Worm (Caenorhabditis elegans) whole organism, midembryonic: ENCODE data around the gene Y53C12A.3.

ENCODE experiments used
- T22C8.4 ChIP-seq: fragments of 200-800 bp; sonication (Bioruptor generic); IDR thresholded peaks from 2 replicates; pipeline ENCODE4 v1.3.6; 2022; ENCODE audit warnings: missing genetic modification characterization, missing compliant biosample characterization
- cog-1 ChIP-seq: sonication (generic microtip); optimal IDR thresholded peaks from 2 replicates; lab custom pipeline; 2016; ENCODE audit warnings: missing genetic modification characterization, missing compliant biosample characterization
- flt-1 ChIP-seq: fragments of 200-800 bp; sonication (Bioruptor generic); IDR thresholded peaks from 2 replicates; pipeline ENCODE4 v1.3.6; 2022; ENCODE audit warnings: missing genetic modification characterization, missing compliant biosample characterization
- klf-2 ChIP-seq: fragments of 200-800 bp; sonication (Bioruptor generic); conservative IDR thresholded peaks from 2 replicates; pipeline ENCODE4 v1.3.6; 2022; ENCODE audit warnings: missing genetic modification reagents, missing genetic modification characterization, missing compliant biosample characterization
- med-1 ChIP-seq: sonication (generic microtip); optimal IDR thresholded peaks from 2 replicates; lab custom pipeline; 2017; ENCODE audit warnings: missing genetic modification characterization, mild to moderate bottlenecking, missing compliant biosample characterization, antibody characterized with exemption, missing genetic modification reagents; ENCODE audit not compliant: insufficient read depth
- ref-1 ChIP-seq: fragments of 200-800 bp; sonication (Bioruptor generic); conservative IDR thresholded peaks from 2 replicates; pipeline ENCODE4 v1.3.6; 2022; ENCODE audit warnings: missing genetic modification reagents, missing genetic modification characterization, missing compliant biosample characterization
- tab-1 ChIP-seq: fragments of 200-800 bp; sonication (Bioruptor generic); IDR thresholded peaks from 2 replicates; pipeline ENCODE4 v1.3.6; 2022; ENCODE audit warnings: missing genetic modification characterization, missing compliant biosample characterization
- ztf-23 ChIP-seq: fragments of 200-800 bp; sonication (Bioruptor generic); IDR thresholded peaks from 2 replicates; pipeline ENCODE4 v1.3.6; 2022; ENCODE audit warnings: missing genetic modification reagents, missing genetic modification characterization, missing compliant biosample characterization
- ztf-29 ChIP-seq: fragments of 200-800 bp; sonication (Bioruptor generic); IDR thresholded peaks from 2 replicates; pipeline ENCODE4 v1.3.6; 2022; ENCODE audit warnings: missing genetic modification reagents, missing genetic modification characterization, missing compliant biosample characterization

Gene Y53C12A.3

DNA sequence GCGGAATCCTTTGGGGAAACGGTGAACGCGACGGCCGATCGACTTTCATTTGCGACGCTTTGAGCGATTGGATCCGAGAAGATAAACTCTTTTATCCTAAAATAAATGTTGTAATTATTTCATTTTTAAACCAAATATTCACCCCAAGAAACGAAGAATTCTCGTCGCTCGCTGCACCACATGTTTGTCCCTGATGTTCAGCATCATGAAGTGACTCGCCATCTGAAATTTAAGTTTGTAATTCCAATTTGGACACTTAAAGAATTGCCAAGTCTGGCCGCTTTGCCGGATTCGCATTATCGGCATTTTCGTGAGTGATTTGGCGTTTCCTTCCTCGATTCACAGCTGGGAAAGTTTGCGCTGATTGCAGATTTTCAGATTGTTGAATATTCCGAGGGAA is 11.9 kb upstream of the Y53C12A.3 start, which contains the start of gene Y53C12A.6:
Gene Y53C12A.6, minus strand, starts transcription at position 101 of the 400 bp plus-strand sequence.
- TF ChIP-seq flt-1 (GFP tag; lab: Robert Waterston, UW) (no peak), ztf-23 (no peak), ztf-29 (GFP tag; lab: Robert Waterston, UW) (no peak), tab-1 (no peak), med-1 (GFP tag; lab: Kevin White, UChicago) (no peak), ref-1 (GFP tag; lab: Robert Waterston, UW) (no peak)

DNA sequence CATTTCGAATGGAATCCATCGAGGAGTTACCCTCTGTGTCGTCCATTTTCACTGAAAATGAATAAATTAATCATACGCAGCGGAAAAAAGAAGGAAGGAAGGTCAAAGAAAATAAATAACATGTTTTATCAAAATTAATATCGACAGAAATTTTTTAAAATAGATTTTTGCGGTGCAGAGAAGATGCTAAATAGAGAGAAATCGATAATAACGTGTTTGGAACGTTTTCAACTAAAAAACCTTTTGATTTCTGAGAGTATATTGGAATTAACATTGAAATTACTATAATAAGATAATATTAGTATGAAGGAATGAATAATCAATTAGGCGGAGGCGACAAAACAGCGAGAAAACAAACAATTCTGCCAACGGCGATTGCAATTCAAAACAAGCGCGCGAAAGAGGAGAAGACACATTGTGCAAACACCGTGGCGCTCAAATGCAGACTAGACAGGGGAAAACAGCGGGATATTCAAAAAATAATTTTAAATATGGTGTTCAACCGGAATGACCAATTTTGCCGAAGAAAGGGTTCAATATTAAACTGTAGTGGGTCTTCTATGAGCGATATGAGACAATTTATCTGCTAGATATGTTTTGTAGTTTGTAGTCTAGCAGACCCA is 10.5 kb upstream of the Y53C12A.3 start, which contains the start of gene wee-1.3:
Gene wee-1.3, minus strand, starts transcription at position 51 of the 623 bp plus-strand sequence.
- TF ChIP-seq ztf-23 (no peak), T22C8.4 (GFP tag; lab: Robert Waterston, UW) (0 out of 2 replicates have a peak, but pooled peaks have one; percentile 23), ref-1 (GFP tag; lab: Robert Waterston, UW) (no peak), tab-1 (no peak), ztf-29 (GFP tag; lab: Robert Waterston, UW) (no peak), cog-1 (tag; lab: Kevin White, UChicago) (peak; percentile 80), flt-1 (GFP tag; lab: Robert Waterston, UW) (0 out of 2 replicates have a peak, but pooled peaks have one; percentile 17), med-1 (GFP tag; lab: Kevin White, UChicago) (no peak), klf-2 (GFP tag; lab: Robert Waterston, UW) (no peak)

DNA sequence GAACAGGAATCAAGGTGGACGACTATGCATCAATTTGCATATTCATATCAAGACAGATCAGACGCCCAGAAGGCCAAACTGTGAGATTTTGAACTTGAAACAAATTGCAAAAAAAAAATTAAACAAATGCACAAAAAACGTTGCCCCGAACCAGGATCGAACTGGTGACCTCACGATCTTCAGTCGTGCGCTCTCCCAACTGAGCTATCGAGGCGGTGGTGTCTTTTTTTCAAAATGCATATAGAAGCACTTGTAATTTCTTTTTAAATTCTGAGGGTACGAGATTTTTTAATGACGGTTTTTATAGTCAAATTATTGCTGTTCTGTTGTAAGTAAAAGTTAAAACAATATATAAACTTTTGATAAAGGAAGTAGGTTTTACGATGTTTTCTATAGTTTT is 7.0 kb upstream of the Y53C12A.3 start:
- no peak for TF ChIP-seq ref-1 (GFP tag; lab: Robert Waterston, UW)
- peak; percentile 34; the same call in 1 of the 2 replicates for TF ChIP-seq tab-1

DNA sequence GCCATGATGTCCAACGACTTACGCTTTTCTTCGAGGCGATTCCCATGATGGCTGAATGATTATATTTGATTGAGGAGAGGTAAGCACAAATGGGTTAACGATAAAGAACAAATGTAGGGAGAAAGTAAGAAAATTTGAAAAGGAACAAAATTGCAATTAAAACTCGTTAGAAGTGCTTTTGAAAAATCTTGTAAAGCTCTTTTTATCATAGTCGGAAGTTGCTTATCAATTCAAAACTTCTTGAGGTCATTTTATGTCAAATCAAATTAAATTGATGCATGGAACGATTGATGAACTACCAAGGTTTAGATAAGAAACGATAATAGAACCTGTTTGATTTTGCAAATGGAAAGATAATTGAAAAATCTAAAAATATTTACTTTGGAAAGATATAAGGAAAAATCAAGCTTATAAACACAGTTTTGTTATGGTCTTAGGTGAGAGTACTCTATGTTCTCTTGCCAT is 2.8 kb upstream of the Y53C12A.3 start, which contains the start of gene glt-5:
Gene glt-5, minus strand, starts transcription at position 51 of the 465 bp plus-strand sequence.
- no peak for TF ChIP-seq tab-1
- no peak for TF ChIP-seq T22C8.4 (GFP tag; lab: Robert Waterston, UW)
- TF ChIP-seq cog-1 (tag; lab: Kevin White, UChicago): no peak
- TF ChIP-seq ztf-29 (GFP tag; lab: Robert Waterston, UW): no peak
- TF ChIP-seq klf-2 (GFP tag; lab: Robert Waterston, UW): no peak
- no peak for TF ChIP-seq flt-1 (GFP tag; lab: Robert Waterston, UW)

DNA sequence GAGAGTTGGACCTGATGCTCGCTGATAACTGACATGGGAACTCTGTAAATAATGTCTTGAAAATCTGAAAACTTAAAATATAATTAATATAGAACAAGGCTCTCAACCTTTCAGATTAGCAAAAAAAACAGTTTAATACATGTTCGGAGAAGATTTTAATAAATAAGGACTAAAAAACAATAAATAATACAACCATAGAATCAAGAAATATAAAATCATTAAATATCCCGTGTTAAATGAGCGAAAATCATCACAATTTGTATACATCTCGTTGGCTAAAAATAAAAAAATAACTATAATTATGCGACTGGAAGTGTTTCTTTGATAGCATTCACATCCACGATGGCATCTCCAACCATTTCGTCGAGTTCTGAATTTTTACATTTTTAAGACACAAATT is 1.3 kb downstream of the Y53C12A.3 start, which contains the start of gene Y53C12A.10:
Gene Y53C12A.10, minus strand, starts transcription at position 101 of the 400 bp plus-strand sequence.
- TF ChIP-seq ztf-29 (GFP tag; lab: Robert Waterston, UW) (no peak), flt-1 (GFP tag; lab: Robert Waterston, UW) (no peak), tab-1 (no peak), med-1 (GFP tag; lab: Kevin White, UChicago) (no peak), ztf-23 (no peak), cog-1 (tag; lab: Kevin White, UChicago) (no peak), klf-2 (GFP tag; lab: Robert Waterston, UW) (no peak), ref-1 (GFP tag; lab: Robert Waterston, UW) (no peak), T22C8.4 (GFP tag; lab: Robert Waterston, UW) (no peak)

DNA sequence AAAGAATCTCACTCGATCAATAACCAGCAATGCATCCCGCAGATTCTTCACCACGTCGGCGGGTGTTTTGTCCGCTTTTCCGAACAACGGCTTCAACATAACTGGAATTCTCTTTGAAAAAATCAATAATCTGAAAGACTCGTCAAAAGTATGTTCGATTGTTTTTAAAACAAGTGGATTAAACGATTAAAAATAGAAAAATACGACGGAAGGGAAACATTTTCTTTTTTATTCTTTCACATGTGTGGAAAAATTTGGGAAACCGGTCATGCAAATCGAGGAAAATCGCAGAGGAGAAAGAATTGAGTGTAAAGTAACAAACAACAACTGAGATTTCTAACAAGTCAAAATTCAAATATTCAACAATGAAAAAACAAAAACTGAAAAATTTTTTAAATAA is 2.4 kb downstream of the Y53C12A.3 start, which contains the start of gene mop-25.2:
Gene mop-25.2, minus strand, starts transcription at position 101 of the 400 bp plus-strand sequence.
- TF ChIP-seq cog-1 (tag; lab: Kevin White, UChicago) (no peak), tab-1 (no peak), med-1 (GFP tag; lab: Kevin White, UChicago) (no peak), ztf-23 (no peak), flt-1 (GFP tag; lab: Robert Waterston, UW) (no peak), klf-2 (GFP tag; lab: Robert Waterston, UW) (no peak), ref-1 (GFP tag; lab: Robert Waterston, UW) (no peak), T22C8.4 (GFP tag; lab: Robert Waterston, UW) (no peak), ztf-29 (GFP tag; lab: Robert Waterston, UW) (no peak)

DNA sequence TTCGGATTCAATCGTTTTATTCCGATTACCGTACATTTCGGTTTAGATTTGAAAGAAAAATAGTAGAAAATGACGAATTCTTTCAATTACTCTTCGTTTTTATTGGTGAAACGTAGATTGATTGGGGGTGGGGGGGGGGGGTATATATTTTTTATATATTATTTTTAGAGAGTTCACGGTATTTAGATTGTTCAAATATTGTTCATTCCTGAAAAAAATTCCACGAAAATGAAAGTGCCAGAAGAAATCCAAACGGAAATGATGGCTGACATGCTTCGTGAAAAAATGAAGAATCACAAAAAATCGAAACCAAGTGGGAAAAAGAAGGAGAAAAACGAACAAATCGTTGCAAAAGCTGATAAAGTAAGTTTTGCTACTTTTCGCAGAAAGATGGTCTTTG is 5.7 kb downstream of the Y53C12A.3 start, which contains the start of the genes Y53C12A.8 and Y53C12A.7:
Gene Y53C12A.8, minus strand, starts transcription at position 101 of the 400 bp plus-strand sequence.
Gene Y53C12A.7, plus strand, starts transcription at position 181 of the 400 bp plus-strand sequence.
- TF ChIP-seq T22C8.4 (GFP tag; lab: Robert Waterston, UW) (no peak), tab-1 (no peak), ref-1 (GFP tag; lab: Robert Waterston, UW) (no peak), flt-1 (GFP tag; lab: Robert Waterston, UW) (no peak), klf-2 (GFP tag; lab: Robert Waterston, UW) (no peak), med-1 (GFP tag; lab: Kevin White, UChicago) (no peak)

DNA sequence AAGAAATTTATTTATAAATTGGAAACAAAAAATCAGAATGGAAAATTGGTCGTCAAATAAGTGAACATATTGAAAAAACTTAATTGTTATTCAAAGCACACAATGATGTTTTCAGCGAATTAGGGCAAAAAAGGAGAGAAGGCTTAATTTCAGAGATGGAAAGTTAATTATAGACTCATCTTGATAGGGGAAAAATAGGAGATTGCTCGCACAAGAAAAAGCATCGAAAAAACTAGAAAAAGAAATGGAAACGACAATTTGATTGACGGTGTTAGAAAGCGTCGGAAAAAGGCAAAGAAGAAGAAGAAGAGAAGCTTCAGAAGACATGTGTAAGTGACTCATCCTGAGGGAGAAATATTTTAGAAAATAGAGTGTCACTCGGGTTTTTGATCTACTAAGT is 10.1 kb downstream of the Y53C12A.3 start:
- TF ChIP-seq ztf-23: no peak

DNA sequence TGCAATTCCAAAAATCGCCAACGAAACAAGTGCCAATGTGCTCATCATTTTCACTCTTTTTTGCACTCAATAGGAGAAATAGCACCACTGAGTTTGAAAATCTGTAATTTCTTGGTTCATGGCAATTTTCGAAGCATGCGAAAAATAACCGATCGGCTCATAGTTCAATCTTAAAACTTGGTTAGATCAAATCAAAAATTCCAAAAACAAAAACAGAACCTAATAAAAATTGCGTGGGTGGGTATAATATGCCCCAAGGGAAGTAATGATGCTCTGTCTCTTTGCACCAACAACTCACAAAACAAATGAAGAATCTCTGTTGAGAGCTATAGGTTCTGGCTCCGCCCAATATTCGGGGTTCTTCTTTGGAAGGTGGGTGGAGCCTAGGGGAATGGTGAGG is 14.2 kb downstream of the Y53C12A.3 start, which contains the start of gene nlp-11:
Gene nlp-11, minus strand, starts transcription at position 101 of the 400 bp plus-strand sequence.
- TF ChIP-seq flt-1 (GFP tag; lab: Robert Waterston, UW): no peak
- no peak for TF ChIP-seq med-1 (GFP tag; lab: Kevin White, UChicago)
- TF ChIP-seq T22C8.4 (GFP tag; lab: Robert Waterston, UW): no peak
- TF ChIP-seq cog-1 (tag; lab: Kevin White, UChicago): no peak
- TF ChIP-seq tab-1: no peak
- TF ChIP-seq klf-2 (GFP tag; lab: Robert Waterston, UW): no peak
- no peak for TF ChIP-seq ztf-29 (GFP tag; lab: Robert Waterston, UW)
